Fruit fly (Drosophila melanogaster): Measurements from ENCODE around the gene CG6834.

Gene CG6834

DNA sequence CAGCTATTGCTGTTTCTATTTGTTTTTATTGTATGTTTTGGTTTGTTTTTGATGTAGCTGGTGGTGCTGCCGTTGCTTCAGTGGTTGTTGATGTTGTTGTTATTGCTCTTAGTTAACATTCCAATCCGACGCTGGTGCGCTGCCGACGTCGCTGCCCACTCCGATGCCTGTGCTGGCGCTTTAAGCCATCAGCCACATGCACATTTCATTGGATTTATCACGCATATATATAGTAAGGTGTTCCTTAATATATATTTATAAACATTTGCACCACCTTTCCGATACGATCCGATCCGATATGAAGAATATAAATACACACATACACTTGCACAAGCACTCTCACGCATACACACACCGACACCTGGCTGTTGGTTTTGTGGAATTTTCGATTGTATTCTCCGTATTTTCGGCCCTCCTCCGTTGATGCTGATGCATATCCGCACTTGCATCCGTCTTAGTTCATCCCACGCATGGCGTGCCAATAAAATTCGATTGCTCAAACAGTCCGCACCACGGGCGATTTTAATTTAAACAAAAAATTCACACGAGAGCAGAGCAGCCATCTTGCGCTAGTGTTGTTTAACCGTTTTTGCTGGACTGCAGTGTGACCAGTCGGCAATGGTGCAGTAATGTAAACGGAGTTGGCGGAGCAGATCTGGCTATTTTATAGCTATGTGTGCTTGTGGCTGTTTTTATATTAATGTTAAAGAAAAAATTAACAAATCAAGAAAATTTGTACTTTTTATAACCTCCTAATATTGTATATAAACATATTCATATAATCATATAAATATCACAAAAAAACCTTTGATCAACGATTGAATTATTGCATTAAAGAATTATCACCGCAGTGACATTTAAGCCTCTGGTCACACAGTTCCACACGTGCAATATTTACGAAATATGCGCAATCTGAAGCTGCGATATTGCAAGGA is 37.6 kb downstream of the CG6834 start, which contains the start of the genes Csk and Elp1 (continued):
- TF ChIP-seq CG14965 (GFP tag; optimal IDR thresholded peaks at IDR 0.05; ENCODE audit: borderline replicate concordance), result no peak
- TF ChIP-seq dan (GFP tag; IDR thresholded peaks at IDR 0.05), result no peak
- TF ChIP-seq CG11247 (GFP tag; IDR thresholded peaks at IDR 0.05), result no peak
- no peak for TF ChIP-seq gsb (GFP tag; IDR thresholded peaks at IDR 0.05)
- no peak for TF ChIP-seq Taf1 (GFP tag; IDR thresholded peaks at IDR 0.05)
- peak; percentile 91 for TF ChIP-seq sd (tag; optimal IDR thresholded peaks at IDR 0.05)
- TF ChIP-seq gem (tag; optimal IDR thresholded peaks at IDR 0.05), result peak; percentile 74
- TF ChIP-seq chif (GFP tag; optimal IDR thresholded peaks at IDR 0.05), result no peak
- TF ChIP-seq CG4820 (GFP tag; optimal IDR thresholded peaks at IDR 0.05), result peak; percentile 55
- TF ChIP-seq CG1647 (GFP tag; optimal IDR thresholded peaks at IDR 0.05), result peak; percentile 36
- TF ChIP-seq Atf6 (GFP tag; IDR thresholded peaks at IDR 0.05), result 0 out of 2 replicates have a peak, but pooled peaks have one; percentile 17
- TF ChIP-seq CG15269 (tag; optimal IDR thresholded peaks at IDR 0.05), result peak; percentile 44
- TF ChIP-seq croc (GFP tag; conservative IDR thresholded peaks at IDR 0.05), result 0 out of 3 replicates have a peak, but pooled peaks have one; percentile 29
- peak; percentile 22 for TF ChIP-seq Nf-YB (GFP tag; optimal IDR thresholded peaks at IDR 0.05)
- peak; percentile 33; the same call in 1 of the 2 replicates for TF ChIP-seq CG10366 (GFP tag; IDR thresholded peaks at IDR 0.05)
- no peak for TF ChIP-seq CG17802 (tag; optimal IDR thresholded peaks at IDR 0.05)
- TF ChIP-seq Spps (tag; optimal IDR thresholded peaks at IDR 0.05), result peak; percentile 8
- no peak for TF ChIP-seq CG10959 (GFP tag; IDR thresholded peaks at IDR 0.05)
- peak; percentile 84 for TF ChIP-seq CG15479 (GFP tag; optimal IDR thresholded peaks at IDR 0.05)
- no peak for TF ChIP-seq jing (GFP tag; optimal IDR thresholded peaks at IDR 0.05)
- no peak for TF ChIP-seq Doc2 (GFP tag; IDR thresholded peaks at IDR 0.05)
- peak; percentile 31 for TF ChIP-seq CG18619 (GFP tag; optimal IDR thresholded peaks at IDR 0.05)
- peak; percentile 26 for TF ChIP-seq CG15011 (GFP tag; optimal IDR thresholded peaks at IDR 0.05)
- no peak for TF ChIP-seq gt (GFP tag; IDR thresholded peaks at IDR 0.05)
- TF ChIP-seq CG4730 (GFP tag; IDR thresholded peaks at IDR 0.05), result no peak
- peak in 1 of 2 experiments; percentile 20 for TF ChIP-seq Eip74EF (GFP tag; optimal IDR thresholded peaks at IDR 0.05)
- TF ChIP-seq nerfin-2 (GFP tag; IDR thresholded peaks at IDR 0.05; ENCODE audit: partially characterized antibody), result no peak
- TF ChIP-seq Xrp1 (GFP tag; IDR thresholded peaks at IDR 0.05), result peak; percentile 56; the same call in 1 of the 2 replicates
- no peak for TF ChIP-seq otp (GFP tag; IDR thresholded peaks at IDR 0.05)
- TF ChIP-seq CG3281 (GFP tag; optimal IDR thresholded peaks at IDR 0.05), result peak; percentile 20
- peak; percentile 95 for TF ChIP-seq cg (GFP tag; optimal IDR thresholded peaks at IDR 0.05)
- TF ChIP-seq CG4854 (GFP tag; optimal IDR thresholded peaks at IDR 0.05), result peak; percentile 16
- TF ChIP-seq CHES-1-like (GFP tag; optimal IDR thresholded peaks at IDR 0.05), result peak; percentile 36
- no peak for TF ChIP-seq C15 (GFP tag; IDR thresholded peaks at IDR 0.05)
- peak; percentile 91 for TF ChIP-seq Med (GFP tag)
- peak; percentile 98 for TF ChIP-seq CG10267 (tag; optimal IDR thresholded peaks at IDR 0.05)
- peak; percentile 30; the same call in 1 of the 2 replicates for TF ChIP-seq Bgb (GFP tag; IDR thresholded peaks at IDR 0.05; ENCODE audit: partially characterized antibody)
- no peak for TF ChIP-seq Hey (tag; optimal IDR thresholded peaks at IDR 0.05)
- TF ChIP-seq peb (GFP tag; IDR thresholded peaks at IDR 0.05), result no peak
- TF ChIP-seq B-H2 (GFP tag; optimal IDR thresholded peaks at IDR 0.05), result peak; percentile 49
- no peak for TF ChIP-seq vnd (GFP tag; IDR thresholded peaks at IDR 0.05; ENCODE audit: partially characterized antibody)
- TF ChIP-seq CG16813 (GFP tag; IDR thresholded peaks at IDR 0.05; ENCODE audit: partially characterized antibody), result no peak
- TF ChIP-seq knrl (GFP tag; IDR thresholded peaks at IDR 0.05; ENCODE audit: partially characterized antibody), result peak; percentile 23; the same call in 1 of the 3 replicates
- no peak for TF ChIP-seq Atf3 (GFP tag; optimal IDR thresholded peaks at IDR 0.05)
- TF ChIP-seq Drgx (GFP tag; IDR thresholded peaks at IDR 0.05), result no peak
- TF ChIP-seq CG9817 (tag; optimal IDR thresholded peaks at IDR 0.05), result peak; percentile 58
- TF ChIP-seq Dbx (GFP tag; IDR thresholded peaks at IDR 0.05), result peak; percentile 67; the same call in 1 of the 3 replicates
- TF ChIP-seq CG10321 (GFP tag; IDR thresholded peaks at IDR 0.05), result no peak
